Fruit fly (Drosophila melanogaster): Measurements from ENCODE around the gene emc.

emc gene

dm6 chr3L:751516-752125 lies 2.4 kb downstream of the emc start (continued):
- peak; percentile 41 for TF ChIP-seq lab (GFP tag; optimal IDR thresholded peaks at IDR 0.05)
- no peak for TF ChIP-seq ATbp (GFP tag; optimal IDR thresholded peaks at IDR 0.05)
- no peak for TF ChIP-seq CG8944 (GFP tag; optimal IDR thresholded peaks at IDR 0.05)
- no peak for TF ChIP-seq scrt (GFP tag; optimal IDR thresholded peaks at IDR 0.05)
- no peak for TF ChIP-seq unc-4 (GFP tag; IDR thresholded peaks at IDR 0.05; ENCODE audit: partially characterized antibody)
- TF ChIP-seq CG6854 (GFP tag; optimal IDR thresholded peaks at IDR 0.05): no peak
- TF ChIP-seq ap (GFP tag; IDR thresholded peaks at IDR 0.05): 0 out of 2 replicates have a peak, but pooled peaks have one; percentile 7
- no peak for TF ChIP-seq Dll (GFP tag; IDR thresholded peaks at IDR 0.05; ENCODE audit: partially characterized antibody)
- peak; percentile 36 for TF ChIP-seq nom (GFP tag; optimal IDR thresholded peaks at IDR 0.05)
- TF ChIP-seq D (optimal IDR thresholded peaks at IDR 0.05): no peak
- TF ChIP-seq D (GFP tag; optimal IDR thresholded peaks at IDR 0.05): no peak
- no peak for TF ChIP-seq hbn (GFP tag; IDR thresholded peaks at IDR 0.05; ENCODE audit: partially characterized antibody)
- TF ChIP-seq wdn (GFP tag; IDR thresholded peaks at IDR 0.05): peak; percentile 62; the same call in 1 of the 2 replicates
- TF ChIP-seq Bteb2 (GFP tag; optimal IDR thresholded peaks at IDR 0.05): no peak
- no peak for TF ChIP-seq Hmx (GFP tag; optimal IDR thresholded peaks at IDR 0.05)
- TF ChIP-seq CG7786 (GFP tag; optimal IDR thresholded peaks at IDR 0.05): no peak
- no peak for TF ChIP-seq onecut (GFP tag; IDR thresholded peaks at IDR 0.05)
- no peak for TF ChIP-seq Elba2 (GFP tag; optimal IDR thresholded peaks at IDR 0.05)
- peak; percentile 26 for TF ChIP-seq fd96Cb (tag; optimal IDR thresholded peaks at IDR 0.05)
- no peak for TF ChIP-seq CG12155 (GFP tag; optimal IDR thresholded peaks at IDR 0.05)
- TF ChIP-seq CG9437 (GFP tag; optimal IDR thresholded peaks at IDR 0.05): no peak
- 0 out of 2 replicates have a peak, but pooled peaks have one; percentile 46 for TF ChIP-seq rib (GFP tag; IDR thresholded peaks at IDR 0.05)
- TF ChIP-seq CG31224 (GFP tag; IDR thresholded peaks at IDR 0.05): peak; percentile 38; the same call in 1 of the 2 replicates
- TF ChIP-seq Jarid2 (GFP tag; optimal IDR thresholded peaks at IDR 0.05): peak; percentile 14
- peak; percentile 50 for TF ChIP-seq E2f1 (GFP tag; IDR thresholded peaks at IDR 0.05)
- TF ChIP-seq ftz-f1 (GFP tag; optimal IDR thresholded peaks at IDR 0.05): no peak
- TF ChIP-seq Atf6 (GFP tag; IDR thresholded peaks at IDR 0.05): no peak; the same call in 1 of the 2 replicates
- TF ChIP-seq sd (tag; optimal IDR thresholded peaks at IDR 0.05): peak; percentile 35
- TF ChIP-seq Xrp1 (GFP tag; IDR thresholded peaks at IDR 0.05): peak; percentile 18; the same call in 1 of the 2 replicates
- peak; percentile 69 for TF ChIP-seq CG9932 (GFP tag; IDR thresholded peaks at IDR 0.05)
- TF ChIP-seq Side (GFP tag; optimal IDR thresholded peaks at IDR 0.05): no peak
- no peak for TF ChIP-seq CG1792 (GFP tag; optimal IDR thresholded peaks at IDR 0.05)
- TF ChIP-seq sc (optimal IDR thresholded peaks at IDR 0.05): no peak
- TF ChIP-seq sc (GFP tag; optimal IDR thresholded peaks at IDR 0.05): no peak
- no peak for TF ChIP-seq mirr (GFP tag; optimal IDR thresholded peaks at IDR 0.05)
- no peak for TF ChIP-seq lola (GFP tag; optimal IDR thresholded peaks at IDR 0.05)
- TF ChIP-seq CG11085 (GFP tag; IDR thresholded peaks at IDR 0.05): 0 out of 2 replicates have a peak, but pooled peaks have one; percentile 17
- TF ChIP-seq Usf (GFP tag; optimal IDR thresholded peaks at IDR 0.05): no peak
- no peak for TF ChIP-seq CG14965 (GFP tag; optimal IDR thresholded peaks at IDR 0.05; ENCODE audit: borderline replicate concordance)
- peak; percentile 46; the same call in 1 of the 3 replicates for TF ChIP-seq sr (GFP tag; IDR thresholded peaks at IDR 0.05)
- TF ChIP-seq Taf1 (GFP tag; IDR thresholded peaks at IDR 0.05): no peak
- TF ChIP-seq run (tag; optimal IDR thresholded peaks at IDR 0.05): no peak
- no peak for TF ChIP-seq sna (GFP tag; IDR thresholded peaks at IDR 0.05; ENCODE audit: partially characterized antibody)
- no peak for TF ChIP-seq pan (optimal IDR thresholded peaks at IDR 0.05)
- TF ChIP-seq pan (GFP tag; optimal IDR thresholded peaks at IDR 0.05 in 1 of 2, IDR thresholded peaks at IDR 0.05 in 1 of 2): peak in 1 of 2 experiments; percentile 63
- peak; percentile 25 for TF ChIP-seq CG12659 (GFP tag; optimal IDR thresholded peaks at IDR 0.05)
- TF ChIP-seq pzg (GFP tag; optimal IDR thresholded peaks at IDR 0.05): no peak
- no peak for TF ChIP-seq Poxn (GFP tag; IDR thresholded peaks at IDR 0.05)
- peak; percentile 69 for TF ChIP-seq Ada2b (GFP tag; IDR thresholded peaks at IDR 0.05)
- peak; percentile 6 for TF ChIP-seq grau (tag; optimal IDR thresholded peaks at IDR 0.05)
- TF ChIP-seq hth (optimal IDR thresholded peaks at IDR 0.05): no peak
